Worm (Caenorhabditis elegans) whole organism, young adult: ENCODE results near the gene lin-15B.

Source experiments
- B0035.1 ChIP-seq: sonication (generic microtip); optimal IDR thresholded peaks from 2 replicates; lab custom pipeline; 2016; ENCODE audit warnings: missing genetic modification characterization, mild to moderate bottlenecking, missing compliant biosample characterization, missing genotype, missing genetic modification reagents
- C06A6.2 ChIP-seq: fragments of 200-800 bp; sonication (Bioruptor generic); conservative IDR thresholded peaks from 2 replicates; pipeline ENCODE4 v1.3.6; 2022; ENCODE audit warnings: missing genetic modification characterization, missing compliant biosample characterization
- F39B2.1 ChIP-seq: fragments of 200-800 bp; sonication (Bioruptor generic); IDR thresholded peaks from 2 replicates; pipeline ENCODE4 v1.3.6; 2022; ENCODE audit warnings: missing genetic modification reagents, missing genetic modification characterization, missing compliant biosample characterization
- F55B11.4 ChIP-seq: sonication (generic microtip); optimal IDR thresholded peaks from 2 replicates; lab custom pipeline; 2016; ENCODE audit warnings: missing compliant biosample characterization, missing genetic modification characterization, borderline replicate concordance; ENCODE audit not compliant: insufficient read depth
- F57C9.4 ChIP-seq: sonication (generic microtip); optimal IDR thresholded peaks from 2 replicates; lab custom pipeline; 2017; ENCODE audit warnings: mild to moderate bottlenecking, missing genetic modification characterization, missing compliant biosample characterization
- Y53F4B.3 ChIP-seq: fragments of 200-800 bp; sonication (Bioruptor generic); IDR thresholded peaks from 2 replicates; pipeline ENCODE4 v1.3.6; 2022; ENCODE audit warnings: missing genetic modification reagents, missing genetic modification characterization, missing compliant biosample characterization
- Y53G8AR.9 ChIP-seq: fragments of 200-800 bp; sonication (Bioruptor generic); conservative IDR thresholded peaks from 2 replicates; pipeline ENCODE4 v1.3.6; 2022; ENCODE audit warnings: missing genetic modification reagents, missing genetic modification characterization, missing compliant biosample characterization
- Y56A3A.18 ChIP-seq: fragments of 200-800 bp; sonication (Bioruptor generic); IDR thresholded peaks from 2 replicates; pipeline ENCODE4 v1.3.6; 2022; ENCODE audit warnings: missing genetic modification reagents, missing genetic modification characterization, missing compliant biosample characterization
- Y79H2A.3 ChIP-seq: fragments of 200-800 bp; sonication (Bioruptor generic); conservative IDR thresholded peaks from 2 replicates; pipeline ENCODE4 v1.3.6; 2022; ENCODE audit warnings: missing genetic modification reagents, missing genetic modification characterization, missing compliant biosample characterization
- ama-1 ChIP-seq, 3 experiments: fragments of 150-350 bp in 1 of 3; sonication (generic microtip) in 2 of 3; optimal IDR thresholded peaks; 2 replicates each; lab custom pipeline; 2014 to 2018; ENCODE audit warnings: missing biosample characterization in 2 of 3, missing genetic modification characterization in 2 of 3, missing genetic modification reagents in 2 of 3
- attf-3 ChIP-seq: fragments of 200-800 bp; sonication (Bioruptor generic); conservative IDR thresholded peaks from 2 replicates; pipeline ENCODE4 v1.3.6; 2022; ENCODE audit warnings: missing genetic modification reagents, missing genetic modification characterization, missing compliant biosample characterization
- attf-6 ChIP-seq: fragments of 200-800 bp; sonication (Bioruptor generic); IDR thresholded peaks from 2 replicates; pipeline ENCODE4 v1.3.6; 2022; ENCODE audit warnings: missing genetic modification reagents, missing genetic modification characterization, missing compliant biosample characterization
- bed-2 ChIP-seq: fragments of 200-800 bp; sonication (Bioruptor generic); IDR thresholded peaks from 2 replicates; pipeline ENCODE4 v1.3.6; 2022; ENCODE audit warnings: missing genetic modification reagents, missing genetic modification characterization, missing compliant biosample characterization
- ccch-3 ChIP-seq: fragments of 200-800 bp; sonication (Bioruptor generic); optimal IDR thresholded peaks from 2 replicates; lab custom pipeline; 2018; ENCODE audit warnings: mild to moderate bottlenecking, missing genetic modification characterization, missing compliant biosample characterization
- cebp-1 ChIP-seq, 2 experiments: fragments of 200-800 bp in 1 of 2; sonication (Bioruptor generic) in 1 of 2; sonication (generic microtip) in 1 of 2; IDR thresholded peaks in 1 of 2; optimal IDR thresholded peaks in 1 of 2; 2 replicates each; pipeline versions ENCODE4 v1.3.6 to Lab custom; 2017 to 2022; ENCODE audit warnings: missing compliant biosample characterization in 2 of 2, missing genetic modification characterization in 2 of 2, mild to moderate bottlenecking in 1 of 2, missing genetic modification reagents in 1 of 2, moderate library complexity in 1 of 2
- cebp-2 ChIP-seq: fragments of 200-800 bp; sonication (Bioruptor generic); IDR thresholded peaks from 2 replicates; pipeline ENCODE4 v1.3.6; 2022; ENCODE audit warnings: missing genetic modification characterization, missing compliant biosample characterization
- ceh-40 ChIP-seq: fragments of 200-800 bp; sonication (Bioruptor generic); IDR thresholded peaks from 2 replicates; pipeline ENCODE4 v1.3.6; 2022; ENCODE audit warnings: missing genetic modification characterization, missing compliant biosample characterization
- dox-1 ChIP-seq: fragments of 200-800 bp; sonication (Bioruptor generic); IDR thresholded peaks from 2 replicates; pipeline ENCODE4 v1.3.6; 2022; ENCODE audit warnings: missing genetic modification reagents, missing genetic modification characterization, missing compliant biosample characterization
- dpff-1 ChIP-seq: sonication (generic microtip); optimal IDR thresholded peaks from 2 replicates; lab custom pipeline; 2017; ENCODE audit warnings: mild to moderate bottlenecking, missing genetic modification characterization, missing compliant biosample characterization
- efl-1 ChIP-seq: fragments of 150-350 bp; optimal IDR thresholded peaks from 2 replicates; lab custom pipeline; 2014; ENCODE audit warnings: missing biosample characterization, missing genetic modification reagents, missing genetic modification characterization
- fkh-3 ChIP-seq: sonication (generic microtip); optimal IDR thresholded peaks from 2 replicates; lab custom pipeline; 2016; ENCODE audit warnings: mild to moderate bottlenecking, missing genetic modification characterization, missing compliant biosample characterization
- gei-17 ChIP-seq: fragments of 200-800 bp; sonication (Bioruptor generic); optimal IDR thresholded peaks from 2 replicates; lab custom pipeline; 2018; ENCODE audit warnings: mild to moderate bottlenecking, missing genetic modification characterization, missing compliant biosample characterization
- hlh-26 ChIP-seq: fragments of 200-800 bp; sonication (Bioruptor generic); conservative IDR thresholded peaks from 2 replicates; pipeline ENCODE4 v1.3.6; 2022; ENCODE audit warnings: missing genetic modification reagents, missing genetic modification characterization, missing compliant biosample characterization
- hmg-20 ChIP-seq: fragments of 200-800 bp; sonication (Bioruptor generic); IDR thresholded peaks from 2 replicates; pipeline ENCODE4 v1.3.6; 2022; ENCODE audit warnings: missing genetic modification reagents, missing genetic modification characterization, missing compliant biosample characterization
- hsf-1 ChIP-seq: fragments of 200-800 bp; sonication (Bioruptor generic); IDR thresholded peaks from 2 replicates; pipeline ENCODE4 v1.3.6; 2022; ENCODE audit warnings: missing genetic modification reagents, missing genetic modification characterization, missing compliant biosample characterization
- let-607 ChIP-seq, 2 experiments: fragments of 200-800 bp in 1 of 2; sonication (Bioruptor generic) in 1 of 2; sonication (generic microtip) in 1 of 2; optimal IDR thresholded peaks; 2 replicates each; lab custom pipeline; 2016 to 2018; ENCODE audit warnings: mild to moderate bottlenecking in 2 of 2, missing compliant biosample characterization in 2 of 2, missing genetic modification characterization in 2 of 2, moderate library complexity in 2 of 2, missing genotype in 1 of 2
- lin-26 ChIP-seq: fragments of 200-800 bp; sonication (Bioruptor generic); IDR thresholded peaks from 2 replicates; pipeline ENCODE4 v1.3.6; 2022; ENCODE audit warnings: missing genetic modification reagents, missing genetic modification characterization, missing compliant biosample characterization
- lin-40 ChIP-seq: sonication (generic microtip); optimal IDR thresholded peaks from 2 replicates; lab custom pipeline; 2016; ENCODE audit warnings: missing genetic modification characterization, mild to moderate bottlenecking, missing compliant biosample characterization, missing genotype, missing genetic modification reagents
- lsy-27 ChIP-seq: sonication (generic microtip); optimal IDR thresholded peaks from 2 replicates; lab custom pipeline; 2017; ENCODE audit warnings: missing genetic modification characterization, mild to moderate bottlenecking, missing compliant biosample characterization, antibody characterized with exemption, missing genotype, borderline replicate concordance; ENCODE audit not compliant: insufficient read depth
- madf-10 ChIP-seq: sonication (generic microtip); optimal IDR thresholded peaks from 2 replicates; lab custom pipeline; 2016; ENCODE audit warnings: mild to moderate bottlenecking, missing genetic modification characterization, missing compliant biosample characterization
- madf-3 ChIP-seq: fragments of 200-800 bp; sonication (Bioruptor generic); IDR thresholded peaks from 2 replicates; pipeline ENCODE4 v1.3.6; 2022; ENCODE audit warnings: missing genetic modification reagents, missing genetic modification characterization, missing compliant biosample characterization
- mel-28 ChIP-seq: sonication (generic microtip); optimal IDR thresholded peaks from 2 replicates; lab custom pipeline; 2016; ENCODE audit warnings: borderline replicate concordance, mild to moderate bottlenecking, missing genetic modification characterization, missing compliant biosample characterization
- mxl-1 ChIP-seq: sonication (generic microtip); optimal IDR thresholded peaks from 2 replicates; lab custom pipeline; 2016; ENCODE audit warnings: missing genetic modification characterization, missing compliant biosample characterization
- nfya-1 ChIP-seq: sonication (generic microtip); optimal IDR thresholded peaks from 2 replicates; lab custom pipeline; 2017; ENCODE audit warnings: antibody characterized with exemption, missing compliant biosample characterization, missing genetic modification characterization, borderline replicate concordance; ENCODE audit not compliant: insufficient read depth
- nhr-27 ChIP-seq: fragments of 200-800 bp; sonication (Bioruptor generic); optimal IDR thresholded peaks from 2 replicates; lab custom pipeline; 2018; ENCODE audit warnings: mild to moderate bottlenecking, missing genetic modification characterization, moderate library complexity, missing compliant biosample characterization
- nhr-90 ChIP-seq: sonication (generic microtip); optimal IDR thresholded peaks from 2 replicates; lab custom pipeline; 2016; ENCODE audit warnings: missing genotype, mild to moderate bottlenecking, missing genetic modification characterization, missing compliant biosample characterization
- rcor-1 ChIP-seq: fragments of 200-800 bp; sonication (Bioruptor generic); IDR thresholded peaks from 2 replicates; pipeline ENCODE4 v1.3.6; 2022; ENCODE audit warnings: missing genetic modification reagents, missing genetic modification characterization, missing compliant biosample characterization
- rec-8 ChIP-seq, 2 experiments: sonication (generic microtip); optimal IDR thresholded peaks; 2 replicates each; lab custom pipeline; 2016; ENCODE audit warnings: mild to moderate bottlenecking in 2 of 2, missing genetic modification characterization in 2 of 2, missing genetic modification reagents in 2 of 2, missing genotype in 2 of 2, missing biosample characterization in 1 of 2, missing compliant biosample characterization in 1 of 2, moderate library complexity in 1 of 2
- sdz-38 ChIP-seq: sonication (generic microtip); optimal IDR thresholded peaks from 2 replicates; lab custom pipeline; 2016; ENCODE audit warnings: missing genotype, missing genetic modification characterization, missing compliant biosample characterization
- snpc-1.1 ChIP-seq: sonication (generic microtip); optimal IDR thresholded peaks from 2 replicates; lab custom pipeline; 2017; ENCODE audit warnings: missing genetic modification characterization, mild to moderate bottlenecking, missing compliant biosample characterization, antibody characterized with exemption, moderate library complexity, missing genotype, missing genetic modification reagents; ENCODE audit not compliant: insufficient read depth
- sptf-2 ChIP-seq: fragments of 200-800 bp; sonication (Bioruptor generic); optimal IDR thresholded peaks from 2 replicates; lab custom pipeline; 2018; ENCODE audit warnings: mild to moderate bottlenecking, missing genetic modification characterization, missing compliant biosample characterization
- tbp1 ChIP-seq: fragments of 200-800 bp; sonication (Bioruptor generic); optimal IDR thresholded peaks from 2 replicates; lab custom pipeline; 2018; ENCODE audit warnings: mild to moderate bottlenecking, missing genetic modification characterization, missing compliant biosample characterization
- tbx-9 ChIP-seq: sonication (generic microtip); optimal IDR thresholded peaks from 2 replicates; lab custom pipeline; 2016; ENCODE audit warnings: borderline replicate concordance, missing genetic modification characterization, inconsistent platforms, missing compliant biosample characterization
- zim-3 ChIP-seq: sonication (generic microtip); optimal IDR thresholded peaks from 2 replicates; lab custom pipeline; 2017; ENCODE audit warnings: mild to moderate bottlenecking, missing genetic modification characterization, moderate library complexity, missing compliant biosample characterization
- ztf-18 ChIP-seq: sonication (generic microtip); optimal IDR thresholded peaks from 2 replicates; lab custom pipeline; 2016; ENCODE audit warnings: missing genotype, mild to moderate bottlenecking, missing genetic modification characterization, missing compliant biosample characterization
- ztf-28 ChIP-seq: fragments of 200-800 bp; sonication (Bioruptor generic); IDR thresholded peaks from 2 replicates; pipeline ENCODE4 v1.3.6; 2022; ENCODE audit warnings: missing genetic modification reagents, missing genetic modification characterization, missing compliant biosample characterization
- ztf-3 ChIP-seq: fragments of 200-800 bp; sonication (Bioruptor generic); optimal IDR thresholded peaks from 2 replicates; lab custom pipeline; 2018; ENCODE audit warnings: mild to moderate bottlenecking, missing genetic modification characterization, missing compliant biosample characterization

Gene lin-15B

DNA sequence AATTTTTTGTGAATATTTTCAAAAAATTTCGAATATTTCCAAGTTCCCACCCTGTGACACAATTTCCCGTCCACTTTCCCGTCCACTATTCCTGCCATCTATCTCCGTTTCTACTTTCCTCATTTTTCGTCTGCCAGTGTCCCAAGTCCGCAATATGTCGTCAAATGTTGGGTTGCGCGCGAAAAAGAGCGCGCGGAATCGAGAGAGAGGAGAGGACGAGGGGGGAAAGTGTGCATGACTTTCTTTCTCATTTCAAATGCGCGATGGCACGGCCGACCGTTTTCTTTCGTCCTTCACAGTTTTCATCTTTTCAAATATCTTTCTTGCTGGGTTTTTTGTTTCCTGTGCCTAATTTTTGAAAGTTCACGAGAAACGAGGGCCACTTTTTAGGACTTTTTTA is 929 bp upstream of the lin-15B start (continued):
- TF ChIP-seq snpc-1.1 = no peak
- no peak for TF ChIP-seq hlh-26
- TF ChIP-seq ztf-3 (GFP tag; lab: Kevin White, UChicago) = no peak
- TF ChIP-seq lin-40 (tag; lab: Kevin White, UChicago) = no peak
- TF ChIP-seq hsf-1 (GFP tag; lab: Robert Waterston, UW) = no peak
- TF ChIP-seq nhr-27 (tag; lab: Kevin White, UChicago) = no peak
- no peak for TF ChIP-seq F55B11.4 (tag; lab: Kevin White, UChicago)
- TF ChIP-seq ama-1 (optimal IDR thresholded peaks at IDR 0.05; lab: Kevin White, UChicago) = no peak
- no peak for TF ChIP-seq ama-1 (GFP tag; optimal IDR thresholded peaks at IDR 0.05; lab: Kevin White, UChicago)
- TF ChIP-seq Y53F4B.3 (GFP tag; lab: Robert Waterston, UW) = no peak
- TF ChIP-seq lin-26 (GFP tag; lab: Robert Waterston, UW) = no peak
- no peak for TF ChIP-seq let-607 (tag; optimal IDR thresholded peaks at IDR 0.05; lab: Kevin White, UChicago)
- TF ChIP-seq nhr-90 (tag; lab: Kevin White, UChicago) = no peak
- TF ChIP-seq madf-10 (tag; lab: Kevin White, UChicago) = no peak
- no peak for TF ChIP-seq sdz-38 (tag; lab: Kevin White, UChicago)
- TF ChIP-seq F39B2.1 (GFP tag; lab: Robert Waterston, UW) = no peak
- no peak for TF ChIP-seq attf-3
- TF ChIP-seq rcor-1 (GFP tag; lab: Robert Waterston, UW) = no peak
- no peak for TF ChIP-seq B0035.1 (tag; lab: Kevin White, UChicago)
- TF ChIP-seq zim-3 (tag; lab: Kevin White, UChicago) = no peak
- TF ChIP-seq Y56A3A.18 = no peak
- TF ChIP-seq mxl-1 (tag; lab: Kevin White, UChicago) = no peak
- TF ChIP-seq gei-17 (GFP tag; lab: Kevin White, UChicago) = peak; percentile 23
- peak; percentile 76 for TF ChIP-seq efl-1 (GFP tag; lab: Kevin White, UChicago)
- no peak for TF ChIP-seq ccch-3 (GFP tag; lab: Kevin White, UChicago)
- no peak for TF ChIP-seq tbx-9 (tag; lab: Kevin White, UChicago)
- TF ChIP-seq tbp1 (GFP tag; lab: Kevin White, UChicago) = no peak
- no peak for TF ChIP-seq bed-2
- no peak for TF ChIP-seq attf-6
- no peak for TF ChIP-seq Y53G8AR.9 (GFP tag; lab: Robert Waterston, UW)
- no peak for TF ChIP-seq mel-28 (tag; lab: Kevin White, UChicago)
- no peak for TF ChIP-seq dpff-1 (tag; lab: Kevin White, UChicago)
- TF ChIP-seq F57C9.4 = no peak
- no peak for TF ChIP-seq ztf-28 (GFP tag; lab: Robert Waterston, UW)
- no peak for TF ChIP-seq fkh-3 (tag; lab: Kevin White, UChicago)
- no peak for TF ChIP-seq cebp-1 (GFP tag; IDR thresholded peaks at IDR 0.05; lab: Robert Waterston, UW)
- no peak for TF ChIP-seq cebp-1 (tag; optimal IDR thresholded peaks at IDR 0.05; lab: Kevin White, UChicago)
- TF ChIP-seq lsy-27 (tag; lab: Kevin White, UChicago) = no peak
- TF ChIP-seq rec-8 (tag; optimal IDR thresholded peaks at IDR 0.05; lab: Kevin White, UChicago) = no peak
- no peak for TF ChIP-seq ceh-40 (GFP tag; lab: Robert Waterston, UW)
- TF ChIP-seq cebp-2 (GFP tag; lab: Robert Waterston, UW) = no peak
- no peak for TF ChIP-seq Y79H2A.3
- peak; percentile 46; the same call in 1 of the 2 replicates for TF ChIP-seq dox-1
- TF ChIP-seq sptf-2 = no peak
- TF ChIP-seq hmg-20 (GFP tag; lab: Robert Waterston, UW) = no peak
- TF ChIP-seq madf-3 (GFP tag; lab: Robert Waterston, UW) = no peak
- no peak for TF ChIP-seq ztf-18 (tag; lab: Kevin White, UChicago)
- TF ChIP-seq C06A6.2 (GFP tag; lab: Robert Waterston, UW) = no peak
- TF ChIP-seq nfya-1 (tag; lab: Kevin White, UChicago) = no peak
